Worm (Caenorhabditis elegans) whole organism, L2 larva: ENCODE results near the gene cal-7.

Experiments used
- C34F6.9 ChIP-seq: fragments of 150-350 bp; optimal IDR thresholded peaks from 2 replicates; lab custom pipeline; 2014; ENCODE audit warnings: missing biosample characterization, missing genetic modification characterization
- F13H6.1 ChIP-seq: sonication (generic microtip); optimal IDR thresholded peaks from 2 replicates; lab custom pipeline; 2016; ENCODE audit warnings: missing genetic modification characterization, missing compliant biosample characterization
- Y55F3AM.14 ChIP-seq: fragments of 200-800 bp; sonication (Bioruptor generic); optimal IDR thresholded peaks from 2 replicates; lab custom pipeline; 2018; ENCODE audit warnings: mild to moderate bottlenecking, missing genetic modification characterization, missing compliant biosample characterization
- ZK546.5 ChIP-seq: sonication (generic microtip); optimal IDR thresholded peaks from 2 replicates; lab custom pipeline; 2017; ENCODE audit warnings: missing biosample characterization, missing genetic modification characterization
- alr-1 ChIP-seq: fragments of 150-350 bp; optimal IDR thresholded peaks from 2 replicates; lab custom pipeline; 2014; ENCODE audit warnings: missing biosample characterization, missing genetic modification characterization
- aly-2 ChIP-seq: fragments of 150-350 bp; optimal IDR thresholded peaks from 2 replicates; lab custom pipeline; 2014; ENCODE audit warnings: missing biosample characterization, missing genetic modification characterization
- ama-1 ChIP-seq: fragments of 150-350 bp; optimal IDR thresholded peaks from 2 replicates; lab custom pipeline; 2018; ENCODE audit warnings: inconsistent platforms
- blmp-1 ChIP-seq: sonication (generic microtip); optimal IDR thresholded peaks from 2 replicates; lab custom pipeline; 2017; ENCODE audit warnings: missing genetic modification characterization, mild to moderate bottlenecking, missing compliant biosample characterization, antibody characterized with exemption, moderate library complexity; ENCODE audit not compliant: insufficient read depth
- crh-2 ChIP-seq: sonication (generic microtip); optimal IDR thresholded peaks from 2 replicates; lab custom pipeline; 2017; ENCODE audit warnings: missing biosample characterization, missing genetic modification characterization
- dmd-4 ChIP-seq: sonication (generic microtip); optimal IDR thresholded peaks from 2 replicates; lab custom pipeline; 2017; ENCODE audit warnings: missing biosample characterization, missing genetic modification characterization
- egl-27 ChIP-seq: sonication (generic microtip); optimal IDR thresholded peaks from 3 replicates; lab custom pipeline; 2017; ENCODE audit warnings: missing biosample characterization, missing genetic modification reagents, missing genetic modification characterization
- elt-1 ChIP-seq: fragments of 150-350 bp; optimal IDR thresholded peaks from 2 replicates; lab custom pipeline; 2014; ENCODE audit warnings: missing biosample characterization, missing genetic modification characterization
- elt-3 ChIP-seq: sonication (generic microtip); optimal IDR thresholded peaks from 2 replicates; lab custom pipeline; 2017; ENCODE audit warnings: missing biosample characterization, missing genetic modification characterization
- fos-1 ChIP-seq: fragments of 150-350 bp; optimal IDR thresholded peaks from 2 replicates; lab custom pipeline; 2014; ENCODE audit warnings: missing biosample characterization, missing genetic modification characterization
- gmeb-1 ChIP-seq: fragments of 150-350 bp; optimal IDR thresholded peaks from 2 replicates; lab custom pipeline; 2014; ENCODE audit warnings: missing biosample characterization, missing genetic modification characterization
- lin-11 ChIP-seq: fragments of 150-350 bp; sonication (generic microtip); optimal IDR thresholded peaks from 2 replicates; lab custom pipeline; 2014; ENCODE audit warnings: missing biosample characterization, missing genetic modification characterization, inconsistent platforms, mixed read lengths
- lin-13 ChIP-seq: fragments of 150-350 bp; optimal IDR thresholded peaks from 2 replicates; lab custom pipeline; 2014; ENCODE audit warnings: missing biosample characterization, missing genetic modification reagents, missing genetic modification characterization
- lin-39 ChIP-seq: fragments of 150-350 bp; optimal IDR thresholded peaks from 2 replicates; lab custom pipeline; 2014; ENCODE audit warnings: missing biosample characterization, missing genetic modification reagents, missing genetic modification characterization
- lsy-2 ChIP-seq, 2 experiments: fragments of 150-350 bp in 1 of 2; sonication (generic microtip) in 1 of 2; optimal IDR thresholded peaks; 2 replicates each; lab custom pipeline; 2014 to 2017; ENCODE audit warnings: missing biosample characterization in 2 of 2, missing genetic modification characterization in 2 of 2
- mbf-1 ChIP-seq: sonication (generic microtip); optimal IDR thresholded peaks from 2 replicates; lab custom pipeline; 2017; ENCODE audit warnings: missing biosample characterization, missing genetic modification characterization
- mdl-1 ChIP-seq, 2 experiments: fragments of 150-350 bp in 1 of 2; sonication (generic microtip) in 1 of 2; optimal IDR thresholded peaks; 2 replicates each; lab custom pipeline; 2017; ENCODE audit warnings: missing biosample characterization in 2 of 2, missing genetic modification characterization in 2 of 2
- nhr-11 ChIP-seq: fragments of 150-350 bp; optimal IDR thresholded peaks from 2 replicates; lab custom pipeline; 2014; ENCODE audit warnings: missing biosample characterization, missing genetic modification characterization
- nhr-12 ChIP-seq: fragments of 150-350 bp; optimal IDR thresholded peaks from 2 replicates; lab custom pipeline; 2014; ENCODE audit warnings: missing biosample characterization, missing genetic modification characterization
- nhr-129 ChIP-seq: fragments of 150-350 bp; optimal IDR thresholded peaks from 2 replicates; lab custom pipeline; 2014; ENCODE audit warnings: missing biosample characterization, missing genetic modification characterization
- nhr-21 ChIP-seq: fragments of 150-350 bp; optimal IDR thresholded peaks from 2 replicates; lab custom pipeline; 2014; ENCODE audit warnings: missing biosample characterization, missing genetic modification characterization
- nhr-23 ChIP-seq: fragments of 150-350 bp; optimal IDR thresholded peaks from 2 replicates; lab custom pipeline; 2014; ENCODE audit warnings: missing biosample characterization, missing genetic modification reagents, missing genetic modification characterization
- nhr-237 ChIP-seq: fragments of 150-350 bp; optimal IDR thresholded peaks from 2 replicates; lab custom pipeline; 2014; ENCODE audit warnings: missing biosample characterization, missing genetic modification characterization
- nhr-25 ChIP-seq: fragments of 150-350 bp; sonication (generic microtip); optimal IDR thresholded peaks from 3 replicates; lab custom pipeline; 2014; ENCODE audit warnings: missing biosample characterization, missing genetic modification characterization
- nhr-6 ChIP-seq: fragments of 150-350 bp; optimal IDR thresholded peaks from 2 replicates; lab custom pipeline; 2014; ENCODE audit warnings: missing biosample characterization, missing genetic modification characterization
- nhr-77 ChIP-seq: fragments of 150-350 bp; optimal IDR thresholded peaks from 2 replicates; lab custom pipeline; 2014; ENCODE audit warnings: missing biosample characterization, missing genetic modification characterization
- peb-1 ChIP-seq: fragments of 150-350 bp; optimal IDR thresholded peaks from 2 replicates; lab custom pipeline; 2014; ENCODE audit warnings: missing biosample characterization, missing genetic modification characterization
- sem-4 ChIP-seq: fragments of 150-350 bp; optimal IDR thresholded peaks from 2 replicates; lab custom pipeline; 2014; ENCODE audit warnings: missing biosample characterization, missing genetic modification reagents, missing genetic modification characterization
- skn-1 ChIP-seq: sonication (generic microtip); optimal IDR thresholded peaks from 2 replicates; lab custom pipeline; 2017; ENCODE audit warnings: missing biosample characterization, missing genetic modification characterization
- sma-3 ChIP-seq: sonication (generic microtip); optimal IDR thresholded peaks from 2 replicates; lab custom pipeline; 2016; ENCODE audit warnings: missing genetic modification reagents, missing genetic modification characterization, missing compliant biosample characterization
- sma-9 ChIP-seq, 2 experiments: fragments of 150-350 bp in 1 of 2; sonication (generic microtip) in 1 of 2; optimal IDR thresholded peaks; 2 replicates each; lab custom pipeline; 2014 to 2016; ENCODE audit warnings: missing genetic modification characterization in 2 of 2, mild to moderate bottlenecking in 1 of 2, missing biosample characterization in 1 of 2, missing compliant biosample characterization in 1 of 2, missing genetic modification reagents in 1 of 2, moderate library complexity in 1 of 2
- snpc-4 ChIP-seq: fragments of 150-350 bp; optimal IDR thresholded peaks from 2 replicates; lab custom pipeline; 2014; ENCODE audit warnings: missing biosample characterization, missing genetic modification characterization
- unc-55 ChIP-seq: fragments of 150-350 bp; sonication (generic microtip); optimal IDR thresholded peaks from 3 replicates; lab custom pipeline; 2014; ENCODE audit warnings: missing biosample characterization, missing genetic modification reagents, missing genetic modification characterization
- zag-1 ChIP-seq: fragments of 150-350 bp; optimal IDR thresholded peaks from 2 replicates; lab custom pipeline; 2014; ENCODE audit warnings: missing biosample characterization, missing genetic modification characterization
- ztf-1 ChIP-seq: fragments of 200-800 bp; sonication (Bioruptor generic); conservative IDR thresholded peaks from 2 replicates; pipeline ENCODE4 v1.3.6; 2022; ENCODE audit warnings: missing genetic modification characterization, missing compliant biosample characterization
- ztf-11 ChIP-seq: sonication (generic microtip); optimal IDR thresholded peaks from 2 replicates; lab custom pipeline; 2017; ENCODE audit warnings: missing biosample characterization, missing genetic modification characterization
- ztf-4 ChIP-seq: fragments of 150-350 bp; optimal IDR thresholded peaks from 2 replicates; lab custom pipeline; 2014; ENCODE audit warnings: missing biosample characterization, missing genetic modification characterization

Gene cal-7

DNA sequence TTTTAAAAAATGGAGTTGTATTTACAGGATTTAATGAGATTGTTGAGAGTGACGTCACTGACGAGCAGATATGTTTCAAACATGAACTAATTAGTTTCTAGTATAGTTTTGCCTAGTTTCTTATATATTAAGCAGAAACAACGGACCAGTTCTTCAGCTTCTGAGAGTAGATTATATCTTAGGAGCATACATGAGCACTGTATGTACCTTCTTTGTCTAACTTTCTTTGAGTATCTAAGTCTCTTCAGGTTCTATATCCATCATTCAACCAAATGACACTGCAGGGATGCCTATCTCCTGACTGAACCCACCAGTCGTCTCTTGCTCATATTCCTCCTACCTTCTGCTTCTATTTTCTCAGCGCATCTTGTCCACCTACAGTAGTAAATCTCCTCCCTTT, 37.2 kb upstream of the cal-7 start, which contains the start of gene her-1:
Gene her-1 (plus strand): TSS at position 301 of the 400 bp plus-strand sequence.
- TF ChIP-seq nhr-77 (tag; lab: Kevin White, UChicago) (no peak), lin-39 (tag; lab: Kevin White, UChicago) (no peak)

DNA sequence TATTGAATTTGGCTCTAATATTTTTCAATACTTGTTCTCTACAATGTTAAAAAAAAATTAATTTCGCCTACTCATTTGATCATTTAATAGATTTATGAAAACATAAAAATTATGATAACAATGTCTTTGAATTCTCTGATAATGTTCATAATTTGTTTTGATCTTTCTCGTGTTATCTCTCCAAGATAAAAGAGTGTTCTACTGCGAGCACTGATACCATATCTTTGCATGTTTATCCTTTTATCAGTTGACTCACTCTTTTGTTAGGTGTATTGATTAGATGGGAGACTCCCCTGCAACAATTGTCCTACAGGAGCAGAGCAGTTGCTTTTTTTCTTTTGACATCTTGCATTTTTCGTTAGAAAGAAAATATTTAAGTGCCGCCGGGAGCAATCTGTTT, 34.7 kb upstream of the cal-7 start:
- TF ChIP-seq crh-2 (no peak), nhr-23 (tag; lab: Kevin White, UChicago) (no peak), fos-1 (tag; lab: Kevin White, UChicago) (no peak), F13H6.1 (tag; lab: Kevin White, UChicago) (no peak), gmeb-1 (no peak), elt-3 (no peak), lsy-2 (tag; optimal IDR thresholded peaks at IDR 0.05; lab: Kevin White, UChicago) (no peak), nhr-237 (no peak), ztf-11 (tag; lab: Kevin White, UChicago) (no peak), skn-1 (tag; lab: Kevin White, UChicago) (no peak)

DNA sequence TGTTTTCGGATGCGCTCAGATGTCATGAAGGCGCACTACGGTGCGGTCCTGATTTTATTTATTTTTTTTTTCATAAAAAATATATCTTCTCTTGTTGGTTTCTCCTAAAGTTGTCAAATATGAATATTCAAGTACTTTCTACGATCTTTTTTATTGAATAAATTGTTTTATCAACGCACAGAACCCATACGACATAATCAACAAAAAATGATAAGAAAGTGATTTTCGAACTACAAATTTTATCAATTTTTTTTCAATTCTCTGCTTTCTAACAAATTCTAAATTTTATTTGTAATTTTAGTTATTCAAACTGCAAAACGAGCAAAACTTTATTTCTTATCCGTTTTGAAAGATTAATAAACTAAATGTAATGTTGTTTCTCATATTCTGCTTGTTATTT, 32.0 kb upstream of the cal-7 start:
- TF ChIP-seq peb-1 (tag; lab: Kevin White, UChicago) = no peak
- peak; percentile 50 for TF ChIP-seq fos-1 (tag; lab: Kevin White, UChicago)

DNA sequence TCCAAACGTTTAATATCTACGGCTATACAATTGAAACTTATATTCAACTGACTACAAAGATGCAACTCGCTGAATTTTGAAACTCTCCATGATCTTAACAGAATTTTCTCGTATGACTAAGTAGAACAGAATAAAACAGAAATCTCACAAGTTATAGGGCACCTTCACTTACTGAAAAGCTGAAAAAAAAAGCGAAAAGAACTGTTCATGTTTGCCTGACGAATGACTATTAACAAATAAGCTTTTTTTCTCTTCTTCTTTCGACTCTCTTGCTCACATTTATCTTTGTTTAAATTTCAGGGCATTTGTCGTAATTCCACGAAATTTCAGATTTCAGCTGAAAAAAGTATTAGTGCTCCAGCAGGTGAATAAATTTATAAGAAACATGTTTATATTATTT, 31.1 kb upstream of the cal-7 start, which contains the start of gene xbx-6:
Gene xbx-6 (plus strand): TSS at position 301 of the 400 bp plus-strand sequence.
- TF ChIP-seq nhr-11 (tag; lab: Kevin White, UChicago) (no peak), elt-1 (tag; lab: Kevin White, UChicago) (no peak), nhr-12 (tag; lab: Kevin White, UChicago) (no peak), peb-1 (tag; lab: Kevin White, UChicago) (no peak), C34F6.9 (tag; lab: Kevin White, UChicago) (no peak), crh-2 (no peak), nhr-21 (tag; lab: Kevin White, UChicago) (no peak), aly-2 (tag; lab: Kevin White, UChicago) (no peak), blmp-1 (tag; lab: Kevin White, UChicago) (no peak), alr-1 (no peak), nhr-6 (no peak), ztf-1 (GFP tag; lab: Robert Waterston, UW) (no peak)
- TF ChIP-seq, all 48 proteins: peak for 0

DNA sequence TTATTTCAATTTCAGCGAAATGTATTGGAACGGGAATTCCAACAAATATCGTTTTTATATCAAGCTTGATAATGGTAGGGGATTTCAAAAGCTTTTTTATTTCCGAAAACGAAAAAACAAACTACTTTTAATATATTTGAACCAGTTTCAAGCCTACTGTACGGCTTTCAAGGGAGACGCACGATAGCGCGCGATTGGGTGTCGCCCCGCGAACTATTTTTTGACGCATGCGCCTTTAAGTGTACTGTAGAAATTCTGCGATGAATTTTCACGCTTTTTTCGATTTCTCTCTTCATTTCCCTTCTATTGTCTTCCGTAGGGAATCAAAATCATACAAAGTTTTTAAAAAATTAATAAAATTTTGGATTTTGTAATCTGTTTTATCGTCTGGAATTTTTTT, 30.4 kb upstream of the cal-7 start:
- no peak for TF ChIP-seq mbf-1 (tag; lab: Kevin White, UChicago)
- no peak for TF ChIP-seq ZK546.5 (tag; lab: Kevin White, UChicago)
- TF ChIP-seq Y55F3AM.14 (GFP tag; lab: Kevin White, UChicago) = no peak
- no peak for TF ChIP-seq elt-1 (tag; lab: Kevin White, UChicago)
- no peak for TF ChIP-seq dmd-4 (tag; lab: Kevin White, UChicago)
- TF ChIP-seq fos-1 (tag; lab: Kevin White, UChicago) = no peak
- TF ChIP-seq nhr-129 (tag; lab: Kevin White, UChicago) = no peak
- no peak for TF ChIP-seq alr-1
- no peak for TF ChIP-seq nhr-11 (tag; lab: Kevin White, UChicago)

DNA sequence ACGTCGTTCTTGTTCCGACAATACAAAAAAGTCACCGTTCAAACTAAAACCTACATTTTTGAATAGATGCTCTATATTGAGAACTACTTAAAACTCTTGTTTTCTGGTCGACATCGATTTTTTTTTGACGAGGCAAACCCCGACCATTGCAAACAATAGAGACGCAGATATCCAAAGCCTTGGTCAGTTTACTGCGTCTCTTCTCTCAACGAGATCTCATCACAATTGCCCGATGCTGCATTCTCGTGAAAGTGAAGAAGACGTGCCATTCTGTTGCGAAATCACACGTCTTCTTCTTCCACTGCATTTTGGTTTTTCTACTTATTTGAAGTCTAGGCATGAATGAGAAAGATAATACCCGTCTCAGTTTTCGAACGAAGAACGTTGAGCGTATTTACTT, 29.5 kb upstream of the cal-7 start:
- peak in 1 of 2 experiments; percentile 55 for TF ChIP-seq lsy-2 (tag; optimal IDR thresholded peaks at IDR 0.05; lab: Kevin White, UChicago)
- peak; percentile 58 for TF ChIP-seq crh-2
- TF ChIP-seq fos-1 (tag; lab: Kevin White, UChicago) = peak; percentile 41
- TF ChIP-seq alr-1 = no peak
- no peak for TF ChIP-seq gmeb-1
- peak; percentile 52 for TF ChIP-seq F13H6.1 (tag; lab: Kevin White, UChicago)
- TF ChIP-seq blmp-1 (tag; lab: Kevin White, UChicago) = peak; percentile 57
- no peak for TF ChIP-seq nhr-6
- TF ChIP-seq sma-9 (GFP tag; optimal IDR thresholded peaks at IDR 0.05; lab: Kevin White, UChicago) = peak; percentile 32
- no peak for TF ChIP-seq sma-9 (tag; optimal IDR thresholded peaks at IDR 0.05; lab: Kevin White, UChicago)
- no peak for TF ChIP-seq sma-3 (GFP tag; lab: Kevin White, UChicago)
- peak; percentile 74 for TF ChIP-seq C34F6.9 (tag; lab: Kevin White, UChicago)
- peak; percentile 18 for TF ChIP-seq lin-13 (GFP tag; lab: Kevin White, UChicago)
- TF ChIP-seq nhr-129 (tag; lab: Kevin White, UChicago) = peak; percentile 83
- TF ChIP-seq nhr-25 (tag; lab: Kevin White, UChicago) = peak; percentile 42
- TF ChIP-seq nhr-11 (tag; lab: Kevin White, UChicago) = no peak
- TF ChIP-seq unc-55 (GFP tag; lab: Kevin White, UChicago) = peak; percentile 90
- no peak for TF ChIP-seq egl-27 (tag; lab: Kevin White, UChicago)
- TF ChIP-seq ama-1 = no peak
- no peak for TF ChIP-seq elt-3
- TF ChIP-seq mdl-1 (tag; optimal IDR thresholded peaks at IDR 0.05; lab: Kevin White, UChicago) = peak in 1 of 2 experiments; percentile 22
- no peak for TF ChIP-seq ztf-4
- peak; percentile 55 for TF ChIP-seq sem-4 (tag; lab: Kevin White, UChicago)
- TF ChIP-seq snpc-4 (tag; lab: Kevin White, UChicago) = no peak
- no peak for TF ChIP-seq nhr-23 (tag; lab: Kevin White, UChicago)
- TF ChIP-seq nhr-237 = no peak
- TF ChIP-seq zag-1 (tag; lab: Kevin White, UChicago) = peak; percentile 79
- TF ChIP-seq lin-11 (tag; lab: Kevin White, UChicago) = peak; percentile 20
- TF ChIP-seq ZK546.5 (tag; lab: Kevin White, UChicago) = no peak
